Fruit fly (Drosophila melanogaster) whole organism, pupa: ENCODE data around the gene RpL27.

Experiments
- CG10348 ChIP-seq: fragments of 200-800 bp; sonication (Bioruptor generic); IDR thresholded peaks from 2 replicates; pipeline ENCODE4 v1.3.6; 2022; ENCODE audit warnings: missing biosample characterization, missing genetic modification characterization
- CG13204 ChIP-seq: fragments of 200-800 bp; sonication (Bioruptor generic); optimal IDR thresholded peaks from 2 replicates; lab custom pipeline; 2018; ENCODE audit warnings: missing biosample characterization, mild to moderate bottlenecking, missing genetic modification characterization, moderate library complexity
- CG32121 ChIP-seq: fragments of 200-800 bp; sonication (Bioruptor generic); IDR thresholded peaks from 2 replicates; pipeline ENCODE4 v1.3.6; 2022; ENCODE audit warnings: missing biosample characterization, missing genetic modification characterization
- CG34367 ChIP-seq: fragments of 200-800 bp; sonication (Bioruptor generic); optimal IDR thresholded peaks from 2 replicates; lab custom pipeline; 2018; ENCODE audit warnings: missing biosample characterization, mild to moderate bottlenecking, missing genetic modification characterization
- CG8159 ChIP-seq: fragments of 200-800 bp; sonication (Bioruptor generic); optimal IDR thresholded peaks from 3 replicates; lab custom pipeline; 2018; ENCODE audit warnings: missing biosample characterization, mild to moderate bottlenecking, missing genetic modification characterization, moderate library complexity
- CG8301 ChIP-seq: fragments of 200-800 bp; sonication (Bioruptor generic); optimal IDR thresholded peaks from 2 replicates; lab custom pipeline; 2018; ENCODE audit warnings: missing biosample characterization, mild to moderate bottlenecking, missing genetic modification characterization
- D1 ChIP-seq: fragments of 200-800 bp; sonication (Bioruptor generic); optimal IDR thresholded peaks from 2 replicates; lab custom pipeline; 2018; ENCODE audit warnings: missing biosample characterization, mild to moderate bottlenecking, missing genetic modification characterization, moderate library complexity
- EcR ChIP-seq: fragments of 200-800 bp; sonication (Bioruptor generic); optimal IDR thresholded peaks from 3 replicates; lab custom pipeline; 2019; ENCODE audit warnings: missing biosample characterization, missing genetic modification characterization, mild to moderate bottlenecking, moderate library complexity, missing genetic modification reagents
- Ets98B ChIP-seq: fragments of 200-800 bp; sonication (Bioruptor generic); IDR thresholded peaks from 2 replicates; pipeline ENCODE4 v1.3.6; 2022; ENCODE audit warnings: missing biosample characterization, missing genetic modification characterization
- fd96Ca ChIP-seq: fragments of 200-800 bp; sonication (Bioruptor generic); IDR thresholded peaks from 3 replicates; pipeline ENCODE4 v1.3.6; 2022; ENCODE audit warnings: missing biosample characterization, missing genetic modification characterization
- gl ChIP-seq: fragments of 200-800 bp; sonication (Bioruptor generic); optimal IDR thresholded peaks from 2 replicates; lab custom pipeline; 2018; ENCODE audit warnings: missing biosample characterization, mild to moderate bottlenecking, missing genetic modification characterization
- rn ChIP-seq: fragments of 200-800 bp; sonication (Bioruptor generic); IDR thresholded peaks from 2 replicates; pipeline ENCODE4 v1.3.6; 2022; ENCODE audit warnings: missing biosample characterization, missing genetic modification characterization

DNA sequence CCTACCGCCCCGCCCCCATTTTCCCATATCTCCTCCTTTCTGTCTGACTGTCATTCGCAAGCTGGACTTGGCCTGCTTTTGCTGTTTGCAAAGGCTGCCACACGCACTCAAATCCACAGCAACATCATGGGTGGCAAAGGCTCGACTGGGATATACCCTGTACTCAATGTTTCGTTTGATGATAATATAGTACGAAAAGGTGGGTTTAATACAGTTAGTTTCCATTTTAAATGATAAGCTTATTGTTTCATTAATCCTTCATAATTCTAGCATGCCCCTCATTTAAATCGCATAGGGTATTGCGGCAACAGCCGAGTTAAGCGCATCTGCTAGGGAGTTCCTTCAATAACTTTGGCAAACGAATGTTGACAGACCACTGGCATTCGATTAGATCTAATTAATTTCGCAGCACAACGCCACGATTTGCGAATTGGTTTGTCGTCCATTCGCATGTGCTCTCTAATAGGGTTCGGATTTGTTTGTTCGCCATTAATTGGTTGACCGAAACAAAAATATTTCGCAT lies 9.4 kb upstream of the RpL27 start:
- no peak for TF ChIP-seq CG32121 (GFP tag; lab: Robert Waterston, UW)
- TF ChIP-seq EcR: no peak
- TF ChIP-seq Ets98B (GFP tag; lab: Robert Waterston, UW): no peak
- TF ChIP-seq CG8159 (tag; lab: Kevin White, UChicago): no peak
- TF ChIP-seq CG10348: no peak
- no peak for TF ChIP-seq fd96Ca (GFP tag; lab: Robert Waterston, UW)
- no peak for TF ChIP-seq CG34367 (tag; lab: Kevin White, UChicago)
- no peak for TF ChIP-seq CG13204 (GFP tag; lab: Kevin White, UChicago)
- TF ChIP-seq D1 (tag; lab: Kevin White, UChicago): no peak
- TF ChIP-seq CG8301: no peak
- no peak for TF ChIP-seq rn (GFP tag; lab: Robert Waterston, UW)
- no peak for TF ChIP-seq gl
